Worm (Caenorhabditis elegans) whole organism, L3 larva: Measurements from ENCODE around the gene vha-14.
A peak's percentile ranks its signal among the peaks of the same experiment; 100 is the strongest.

Experiments used
- aly-2 ChIP-seq: fragments of 150-350 bp; optimal IDR thresholded peaks from 2 replicates; lab custom pipeline; 2014; ENCODE audit warnings: missing biosample characterization, missing genetic modification characterization
- ama-1 ChIP-seq: fragments of 150-350 bp; optimal IDR thresholded peaks from 2 replicates; lab custom pipeline; 2018
- ceh-28 ChIP-seq: fragments of 150-350 bp; optimal IDR thresholded peaks from 2 replicates; lab custom pipeline; 2014; ENCODE audit warnings: missing biosample characterization, missing genetic modification reagents, missing genetic modification characterization
- ceh-82 ChIP-seq: fragments of 150-350 bp; optimal IDR thresholded peaks from 2 replicates; lab custom pipeline; 2014; ENCODE audit warnings: missing biosample characterization, missing genetic modification characterization
- ceh-9 ChIP-seq: sonication (generic microtip); optimal IDR thresholded peaks from 2 replicates; lab custom pipeline; 2018; ENCODE audit warnings: missing biosample characterization, missing genetic modification characterization
- daf-12 ChIP-seq: fragments of 150-350 bp; optimal IDR thresholded peaks from 2 replicates; lab custom pipeline; 2014; ENCODE audit warnings: missing biosample characterization, missing genetic modification reagents, missing genetic modification characterization
- egl-27 ChIP-seq: sonication (generic microtip); optimal IDR thresholded peaks from 4 replicates; lab custom pipeline; 2017; ENCODE audit warnings: missing biosample characterization, missing genetic modification reagents, missing genetic modification characterization
- egl-5 ChIP-seq: fragments of 150-350 bp; optimal IDR thresholded peaks from 2 replicates; lab custom pipeline; 2017; ENCODE audit warnings: missing biosample characterization, missing genetic modification reagents, missing genetic modification characterization, inconsistent platforms
- elt-1 ChIP-seq: fragments of 150-350 bp; optimal IDR thresholded peaks from 2 replicates; lab custom pipeline; 2014; ENCODE audit warnings: missing biosample characterization, missing genetic modification characterization
- elt-2 ChIP-seq: sonication (generic microtip); optimal IDR thresholded peaks from 2 replicates; lab custom pipeline; 2016; ENCODE audit warnings: missing genetic modification reagents, mild to moderate bottlenecking, missing genetic modification characterization, missing compliant biosample characterization
- elt-3 ChIP-seq, 3 experiments: fragments of 150-350 bp in 1 of 3; sonication (generic microtip) in 2 of 3; optimal IDR thresholded peaks; 2 replicates in 2 of 3; 4 replicates in 1 of 3; lab custom pipeline; 2014 to 2017; ENCODE audit warnings: missing biosample characterization in 3 of 3, missing genetic modification characterization in 3 of 3
- eor-1 ChIP-seq, 2 experiments: fragments of 150-350 bp; optimal IDR thresholded peaks; 2 replicates each; lab custom pipeline; 2014 to 2018; ENCODE audit warnings: missing biosample characterization in 2 of 2, missing genetic modification characterization in 2 of 2
- fkh-10 ChIP-seq: sonication (generic microtip); optimal IDR thresholded peaks from 2 replicates; lab custom pipeline; 2017; ENCODE audit warnings: missing biosample characterization, missing genetic modification reagents, missing genetic modification characterization
- fkh-2 ChIP-seq: fragments of 150-350 bp; optimal IDR thresholded peaks from 2 replicates; lab custom pipeline; 2014; ENCODE audit warnings: missing biosample characterization, missing genetic modification reagents, missing genetic modification characterization
- fos-1 ChIP-seq: fragments of 150-350 bp; optimal IDR thresholded peaks from 2 replicates; lab custom pipeline; 2014; ENCODE audit warnings: missing biosample characterization, missing genetic modification characterization
- hmg-11 ChIP-seq: sonication (generic microtip); optimal IDR thresholded peaks from 2 replicates; lab custom pipeline; 2016; ENCODE audit warnings: missing genetic modification characterization, missing compliant biosample characterization
- jun-1 ChIP-seq: fragments of 150-350 bp; optimal IDR thresholded peaks from 2 replicates; lab custom pipeline; 2014; ENCODE audit warnings: missing biosample characterization, missing genetic modification reagents, missing genetic modification characterization
- lin-15B ChIP-seq: fragments of 150-350 bp; optimal IDR thresholded peaks from 2 replicates; lab custom pipeline; 2014; ENCODE audit warnings: missing biosample characterization, missing genetic modification characterization
- lin-39 ChIP-seq: fragments of 150-350 bp; optimal IDR thresholded peaks from 2 replicates; lab custom pipeline; 2018; ENCODE audit warnings: missing biosample characterization, missing genetic modification reagents, missing genetic modification characterization
- lsy-12 ChIP-seq: sonication (generic microtip); optimal IDR thresholded peaks from 2 replicates; lab custom pipeline; 2016; ENCODE audit warnings: mild to moderate bottlenecking, missing genetic modification characterization, missing compliant biosample characterization
- mdl-1 ChIP-seq: fragments of 150-350 bp; optimal IDR thresholded peaks from 2 replicates; lab custom pipeline; 2014; ENCODE audit warnings: missing biosample characterization, missing genetic modification characterization
- mml-1 ChIP-seq: fragments of 150-350 bp; sonication (generic microtip); optimal IDR thresholded peaks from 3 replicates; lab custom pipeline; 2014; ENCODE audit warnings: missing biosample characterization, missing genetic modification characterization
- nfya-1 ChIP-seq: sonication (generic microtip); optimal IDR thresholded peaks from 2 replicates; lab custom pipeline; 2017; ENCODE audit warnings: missing genetic modification characterization, mild to moderate bottlenecking, missing compliant biosample characterization, antibody characterized with exemption, moderate library complexity; ENCODE audit not compliant: insufficient read depth
- nhr-11 ChIP-seq: fragments of 150-350 bp; optimal IDR thresholded peaks from 2 replicates; lab custom pipeline; 2014; ENCODE audit warnings: missing biosample characterization, missing genetic modification characterization
- nhr-23 ChIP-seq: fragments of 150-350 bp; optimal IDR thresholded peaks from 2 replicates; lab custom pipeline; 2014; ENCODE audit warnings: missing biosample characterization, missing genetic modification reagents, missing genetic modification characterization
- nhr-237 ChIP-seq: fragments of 150-350 bp; optimal IDR thresholded peaks from 2 replicates; lab custom pipeline; 2014; ENCODE audit warnings: missing biosample characterization, missing genetic modification characterization
- nhr-43 ChIP-seq: sonication (generic microtip); optimal IDR thresholded peaks from 2 replicates; lab custom pipeline; 2016; ENCODE audit warnings: mild to moderate bottlenecking, missing genetic modification characterization, missing compliant biosample characterization; ENCODE audit not compliant: poor library complexity, severe bottlenecking
- nhr-67 ChIP-seq: fragments of 150-350 bp; optimal IDR thresholded peaks from 2 replicates; lab custom pipeline; 2014; ENCODE audit warnings: missing biosample characterization, missing genetic modification characterization
- nhr-76 ChIP-seq: fragments of 150-350 bp; sonication (generic microtip); optimal IDR thresholded peaks from 5 replicates; lab custom pipeline; 2014; ENCODE audit warnings: missing biosample characterization, missing genetic modification characterization
- pha-4 ChIP-seq: fragments of 150-350 bp; optimal IDR thresholded peaks from 2 replicates; lab custom pipeline; 2014; ENCODE audit warnings: missing biosample characterization, missing genetic modification reagents, missing genetic modification characterization
- sea-2 ChIP-seq: fragments of 150-350 bp; sonication (generic microtip); optimal IDR thresholded peaks from 4 replicates; lab custom pipeline; 2014; ENCODE audit warnings: missing biosample characterization, missing genetic modification reagents, missing genetic modification characterization
- snpc-4 ChIP-seq: fragments of 150-350 bp; optimal IDR thresholded peaks from 2 replicates; lab custom pipeline; 2014; ENCODE audit warnings: missing biosample characterization, missing genetic modification characterization
- tbx-2 ChIP-seq: sonication (generic microtip); optimal IDR thresholded peaks from 2 replicates; lab custom pipeline; 2016; ENCODE audit warnings: mild to moderate bottlenecking, missing genetic modification characterization, missing compliant biosample characterization
- unc-39 ChIP-seq: sonication (generic microtip); optimal IDR thresholded peaks from 4 replicates; lab custom pipeline; 2017; ENCODE audit warnings: missing biosample characterization, missing genetic modification characterization
- unc-62 ChIP-seq: fragments of 150-350 bp; sonication (generic microtip); optimal IDR thresholded peaks from 4 replicates; lab custom pipeline; 2014; ENCODE audit warnings: missing biosample characterization, missing genetic modification reagents, missing genetic modification characterization
- zag-1 ChIP-seq: fragments of 150-350 bp; optimal IDR thresholded peaks from 2 replicates; lab custom pipeline; 2014; ENCODE audit warnings: missing biosample characterization, missing genetic modification characterization

The vha-14 gene

ce11 chrIII:9521410-9522090 lies 13.7 kb downstream of the vha-14 start, which contains the start of the genes clu-1 and prp-40 (continued):
- no peak for TF ChIP-seq unc-39 (tag; lab: Kevin White, UChicago)
- peak; percentile 62 for TF ChIP-seq tbx-2 (tag; lab: Kevin White, UChicago)
- TF ChIP-seq nhr-11 (tag; lab: Kevin White, UChicago), result peak; percentile 63
- TF ChIP-seq elt-2, result peak; percentile 69
- TF ChIP-seq nhr-76, result no peak
- TF ChIP-seq eor-1 (tag; optimal IDR thresholded peaks at IDR 0.05; lab: Kevin White, UChicago), result no peak
- TF ChIP-seq egl-27 (tag; lab: Kevin White, UChicago), result peak; percentile 71
- no peak for TF ChIP-seq ama-1 (lab: Kevin White, UChicago)
- TF ChIP-seq elt-1 (tag; lab: Kevin White, UChicago), result peak; percentile 36
- no peak for TF ChIP-seq fos-1

ce11 chrIII:9523581-9523980 lies 15.7 kb downstream of the vha-14 start, which contains the start of gene mrps-23:
Gene mrps-23, minus strand, starts transcription at chrIII:9523672.
- TF ChIP-seq hmg-11 (tag; lab: Kevin White, UChicago), result peak; percentile 22
- no peak for TF ChIP-seq nhr-11 (tag; lab: Kevin White, UChicago)
- TF ChIP-seq nfya-1 (tag; lab: Kevin White, UChicago), result peak; percentile 48
- TF ChIP-seq pha-4 (tag; lab: Kevin White, UChicago), result peak; percentile 3
- TF ChIP-seq daf-12 (tag; lab: Kevin White, UChicago), result no peak
- no peak for TF ChIP-seq egl-5
- TF ChIP-seq egl-27 (tag; lab: Kevin White, UChicago), result no peak

- TF ChIP-seq nhr-23 (tag; lab: Kevin White, UChicago), result no peak
Observed at ce11 chrIII:9525252-9525651, 17.4 kb downstream of the vha-14 start, which contains the start of gene trpp-3. Gene trpp-3, plus strand, starts transcription at chrIII:9525552.

ce11 chrIII:9526851-9527250 lies 19.0 kb downstream of the vha-14 start, which contains the start of gene ZK1098.6:
Gene ZK1098.6, plus strand, starts transcription at chrIII:9527151.
- TF ChIP-seq fkh-2, result no peak
- TF ChIP-seq nhr-237, result no peak
- no peak for TF ChIP-seq fkh-10 (GFP tag; lab: Kevin White, UChicago)
- TF ChIP-seq egl-27 (tag; lab: Kevin White, UChicago), result no peak
- no peak for TF ChIP-seq nhr-11 (tag; lab: Kevin White, UChicago)
- TF ChIP-seq sea-2 (GFP tag; lab: Kevin White, UChicago), result no peak
- TF ChIP-seq unc-62 (GFP tag; lab: Kevin White, UChicago), result no peak
- no peak for TF ChIP-seq nhr-67
- no peak for TF ChIP-seq snpc-4 (tag; lab: Kevin White, UChicago)

- peak; percentile 34 for TF ChIP-seq nfya-1 (tag; lab: Kevin White, UChicago)
- TF ChIP-seq pha-4 (tag; lab: Kevin White, UChicago), result peak; percentile 69
- TF ChIP-seq daf-12 (tag; lab: Kevin White, UChicago), result no peak
Observed at ce11 chrIII:9528824-9529223, 20.9 kb downstream of the vha-14 start, which contains the start of gene ZK1098.2. Gene ZK1098.2, plus strand, starts transcription at chrIII:9529159.

- TF ChIP-seq pha-4 (tag; lab: Kevin White, UChicago) (peak; percentile 67), ceh-82 (tag; lab: Kevin White, UChicago) (no peak), nfya-1 (tag; lab: Kevin White, UChicago) (peak; percentile 44), lin-15B (tag; lab: Kevin White, UChicago) (no peak), ceh-28 (tag; lab: Kevin White, UChicago) (peak; percentile 63)
Observed at ce11 chrIII:9538655-9539155, 30.8 kb downstream of the vha-14 start, which contains the start of gene ZK1098.3. Gene ZK1098.3, minus strand, starts transcription at chrIII:9538705.

ce11 chrIII:9542280-9542679 lies 34.4 kb downstream of the vha-14 start, which contains the start of gene mut-7:
Gene mut-7, minus strand, starts transcription at chrIII:9542380.
- TF ChIP-seq mml-1 (tag; lab: Kevin White, UChicago) (no peak), nfya-1 (tag; lab: Kevin White, UChicago) (no peak), ceh-9 (tag; lab: Kevin White, UChicago) (no peak), fkh-2 (no peak), elt-2 (no peak), ceh-28 (tag; lab: Kevin White, UChicago) (no peak), nhr-43 (no peak), aly-2 (tag; lab: Kevin White, UChicago) (no peak), snpc-4 (tag; lab: Kevin White, UChicago) (no peak), zag-1 (tag; lab: Kevin White, UChicago) (no peak), fkh-10 (GFP tag; lab: Kevin White, UChicago) (no peak), mdl-1 (tag; lab: Kevin White, UChicago) (no peak), lin-39 (tag; lab: Kevin White, UChicago) (no peak), elt-3 (tag; optimal IDR thresholded peaks at IDR 0.05; lab: Kevin White, UChicago) (no peak), jun-1 (no peak), nhr-67 (no peak), lsy-12 (tag; lab: Kevin White, UChicago) (no peak)
